Worm (Caenorhabditis elegans): Measurements from ENCODE around the gene dpy-1.

dpy-1 gene

DNA sequence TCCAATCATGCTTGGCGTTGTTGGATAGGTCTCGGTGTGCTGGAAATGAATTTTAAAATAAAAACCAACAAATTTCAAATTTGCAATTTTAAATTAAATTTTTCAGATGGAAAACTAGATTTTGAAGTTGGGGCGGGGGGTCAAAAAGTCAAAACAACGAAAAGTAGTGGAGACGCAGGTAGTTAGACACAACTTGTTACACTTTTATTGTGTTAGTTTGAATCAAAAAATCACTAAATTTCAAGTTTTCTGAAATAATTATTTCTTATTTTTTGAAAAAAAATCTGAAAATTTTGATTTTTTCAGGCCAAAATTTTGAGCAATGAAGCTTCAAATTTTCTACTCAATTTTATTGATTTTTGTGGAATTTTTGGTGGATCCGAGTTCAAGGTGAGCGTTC, 60.1 kb downstream of the dpy-1 start, which contains the start of gene Y39A3B.8:
Y39A3B.8 (plus strand) TSS at position 301 of the 400 bp plus-strand sequence.
- no peak for TF ChIP-seq elt-1 (tag; optimal IDR thresholded peaks at IDR 0.05; ENCODE audit: borderline replicate concordance, insufficient read depth)
- no peak for TF ChIP-seq hlh-1 (tag; optimal IDR thresholded peaks at IDR 0.05)
- TF ChIP-seq ceh-83 (GFP tag; optimal IDR thresholded peaks at IDR 0.05), result no peak
- TF ChIP-seq elt-3 (tag; optimal IDR thresholded peaks at IDR 0.05), result no peak
- no peak for TF ChIP-seq ceh-43 (GFP tag; optimal IDR thresholded peaks at IDR 0.05)
- no peak for TF ChIP-seq ceh-39 (tag; optimal IDR thresholded peaks at IDR 0.05)
- TF ChIP-seq sptf-1 (tag; optimal IDR thresholded peaks at IDR 0.05), result no peak
- no peak for TF ChIP-seq pha-4 (tag; optimal IDR thresholded peaks at IDR 0.05)
- TF ChIP-seq mls-2 (tag; optimal IDR thresholded peaks at IDR 0.05), result no peak
- TF ChIP-seq M03D4.4 (tag; optimal IDR thresholded peaks at IDR 0.05), result no peak
- TF ChIP-seq sem-2 (GFP tag; optimal IDR thresholded peaks at IDR 0.05), result no peak
- no peak for TF ChIP-seq nhr-28 (tag; optimal IDR thresholded peaks at IDR 0.05)
- no peak for TF ChIP-seq nhr-237 (tag; optimal IDR thresholded peaks at IDR 0.05)
- TF ChIP-seq snpc-4 (tag; optimal IDR thresholded peaks at IDR 0.05), result no peak
- TF ChIP-seq mep-1 (tag; optimal IDR thresholded peaks at IDR 0.05), result no peak
- no peak for TF ChIP-seq lsy-2 (tag; optimal IDR thresholded peaks at IDR 0.05)
